Worm (Caenorhabditis elegans) whole organism, mixed stage, embryonic: ENCODE measurements around the gene msp-78.
A peak's percentile ranks its signal among the peaks of the same experiment; 100 is the strongest.

ENCODE experiments used
- M03D4.4 ChIP-seq: sonication (generic microtip); optimal IDR thresholded peaks from 2 replicates; lab custom pipeline; 2017; ENCODE audit warnings: mild to moderate bottlenecking, missing genetic modification characterization, missing compliant biosample characterization
- bed-3 ChIP-seq: fragments of 200-800 bp; sonication (Bioruptor generic); optimal IDR thresholded peaks from 3 replicates; lab custom pipeline; 2018; ENCODE audit warnings: mild to moderate bottlenecking, missing genetic modification characterization, moderate library complexity, missing compliant biosample characterization
- blmp-1 ChIP-seq: fragments of 150-350 bp; optimal IDR thresholded peaks from 2 replicates; lab custom pipeline; 2014; ENCODE audit warnings: missing biosample characterization, missing genetic modification characterization
- ceh-39 ChIP-seq: fragments of 150-350 bp; optimal IDR thresholded peaks from 2 replicates; lab custom pipeline; 2014; ENCODE audit warnings: missing biosample characterization, missing genetic modification characterization
- ceh-43 ChIP-seq: fragments of 200-800 bp; sonication (Bioruptor generic); optimal IDR thresholded peaks from 2 replicates; lab custom pipeline; 2018; ENCODE audit warnings: mild to moderate bottlenecking, missing genetic modification characterization, moderate library complexity, missing compliant biosample characterization
- ceh-83 ChIP-seq: fragments of 200-800 bp; sonication (Bioruptor generic); optimal IDR thresholded peaks from 2 replicates; lab custom pipeline; 2018; ENCODE audit warnings: mild to moderate bottlenecking, missing genetic modification characterization, missing compliant biosample characterization
- ces-1 ChIP-seq: fragments of 150-350 bp; optimal IDR thresholded peaks from 2 replicates; lab custom pipeline; 2014; ENCODE audit warnings: missing biosample characterization, missing genetic modification reagents, missing genetic modification characterization
- cnd-1 ChIP-seq: fragments of 200-800 bp; sonication (Bioruptor generic); optimal IDR thresholded peaks from 2 replicates; lab custom pipeline; 2018; ENCODE audit warnings: mild to moderate bottlenecking, missing genetic modification characterization, missing compliant biosample characterization
- drap-1 ChIP-seq: fragments of 200-800 bp; sonication (Bioruptor generic); optimal IDR thresholded peaks from 3 replicates; lab custom pipeline; 2018; ENCODE audit warnings: mild to moderate bottlenecking, missing genetic modification characterization, missing compliant biosample characterization
- elt-1 ChIP-seq: sonication (generic microtip); optimal IDR thresholded peaks from 2 replicates; lab custom pipeline; 2017; ENCODE audit warnings: missing genetic modification characterization, mild to moderate bottlenecking, missing compliant biosample characterization, antibody characterized with exemption, moderate library complexity, borderline replicate concordance; ENCODE audit not compliant: insufficient read depth
- elt-3 ChIP-seq: fragments of 150-350 bp; optimal IDR thresholded peaks from 2 replicates; lab custom pipeline; 2014; ENCODE audit warnings: missing biosample characterization, missing genetic modification characterization
- flh-1 ChIP-seq: fragments of 200-800 bp; sonication (Bioruptor generic); optimal IDR thresholded peaks from 2 replicates; lab custom pipeline; 2018; ENCODE audit warnings: mild to moderate bottlenecking, missing genetic modification characterization, moderate library complexity, missing compliant biosample characterization
- ham-2 ChIP-seq: fragments of 200-800 bp; sonication (Bioruptor generic); optimal IDR thresholded peaks from 2 replicates; lab custom pipeline; 2018; ENCODE audit warnings: mild to moderate bottlenecking, missing genetic modification characterization, missing compliant biosample characterization
- hlh-1 ChIP-seq: fragments of 150-350 bp; optimal IDR thresholded peaks from 2 replicates; lab custom pipeline; 2014; ENCODE audit warnings: missing biosample characterization, missing genetic modification reagents, missing genetic modification characterization
- lin-13 ChIP-seq: fragments of 150-350 bp; optimal IDR thresholded peaks from 2 replicates; lab custom pipeline; 2014; ENCODE audit warnings: missing biosample characterization, missing genetic modification characterization
- lin-32 ChIP-seq: fragments of 200-800 bp; sonication (Bioruptor generic); optimal IDR thresholded peaks from 2 replicates; lab custom pipeline; 2018; ENCODE audit warnings: mild to moderate bottlenecking, missing genetic modification characterization, missing compliant biosample characterization
- lsy-2 ChIP-seq: fragments of 150-350 bp; optimal IDR thresholded peaks from 2 replicates; lab custom pipeline; 2014; ENCODE audit warnings: missing biosample characterization, missing genetic modification characterization
- mab-5 ChIP-seq: fragments of 150-350 bp; optimal IDR thresholded peaks from 2 replicates; lab custom pipeline; 2014; ENCODE audit warnings: missing biosample characterization, missing genetic modification characterization
- mep-1 ChIP-seq: fragments of 150-350 bp; optimal IDR thresholded peaks from 2 replicates; lab custom pipeline; 2017; ENCODE audit warnings: missing biosample characterization, missing genetic modification reagents, missing genetic modification characterization, inconsistent platforms
- mls-2 ChIP-seq: sonication (generic microtip); optimal IDR thresholded peaks from 2 replicates; lab custom pipeline; 2016; ENCODE audit warnings: mild to moderate bottlenecking, missing genetic modification characterization, moderate library complexity, missing compliant biosample characterization
- nhr-12 ChIP-seq: fragments of 150-350 bp; optimal IDR thresholded peaks from 2 replicates; lab custom pipeline; 2014; ENCODE audit warnings: missing biosample characterization, missing genetic modification characterization
- nhr-2 ChIP-seq: fragments of 150-350 bp; optimal IDR thresholded peaks from 2 replicates; lab custom pipeline; 2014; ENCODE audit warnings: missing biosample characterization, missing genetic modification characterization
- nhr-237 ChIP-seq: fragments of 150-350 bp; optimal IDR thresholded peaks from 2 replicates; lab custom pipeline; 2014; ENCODE audit warnings: missing biosample characterization, missing genetic modification characterization
- nhr-28 ChIP-seq: fragments of 150-350 bp; optimal IDR thresholded peaks from 2 replicates; lab custom pipeline; 2014; ENCODE audit warnings: missing biosample characterization, missing genetic modification characterization
- nhr-76 ChIP-seq: sonication (generic microtip); optimal IDR thresholded peaks from 2 replicates; lab custom pipeline; 2017; ENCODE audit warnings: missing biosample characterization, missing genetic modification characterization
- pha-4 ChIP-seq: fragments of 150-350 bp; optimal IDR thresholded peaks from 2 replicates; lab custom pipeline; 2018; ENCODE audit warnings: missing biosample characterization, missing genetic modification reagents, missing genetic modification characterization
- sem-2 ChIP-seq: fragments of 200-800 bp; sonication (Bioruptor generic); optimal IDR thresholded peaks from 2 replicates; lab custom pipeline; 2018; ENCODE audit warnings: mild to moderate bottlenecking, missing genetic modification characterization, missing compliant biosample characterization
- snpc-4 ChIP-seq: fragments of 150-350 bp; optimal IDR thresholded peaks from 2 replicates; lab custom pipeline; 2014; ENCODE audit warnings: missing biosample characterization, missing genetic modification characterization
- sptf-1 ChIP-seq: sonication (generic microtip); optimal IDR thresholded peaks from 2 replicates; lab custom pipeline; 2017; ENCODE audit warnings: mild to moderate bottlenecking, missing genetic modification characterization, moderate library complexity, missing compliant biosample characterization
- tbx-8 ChIP-seq: fragments of 200-800 bp; sonication (Bioruptor generic); optimal IDR thresholded peaks from 2 replicates; lab custom pipeline; 2018; ENCODE audit warnings: mild to moderate bottlenecking, missing genetic modification characterization, moderate library complexity, missing compliant biosample characterization
- unc-120 ChIP-seq: sonication (generic microtip); optimal IDR thresholded peaks from 2 replicates; lab custom pipeline; 2017; ENCODE audit warnings: missing genetic modification characterization, missing compliant biosample characterization; ENCODE audit not compliant: poor library complexity, severe bottlenecking
- unc-39 ChIP-seq: fragments of 150-350 bp; optimal IDR thresholded peaks from 2 replicates; lab custom pipeline; 2014; ENCODE audit warnings: missing biosample characterization, missing genetic modification characterization
- unc-62 ChIP-seq: fragments of 150-350 bp; optimal IDR thresholded peaks from 2 replicates; lab custom pipeline; 2014; ENCODE audit warnings: missing biosample characterization, missing genetic modification reagents, missing genetic modification characterization
- zip-8 ChIP-seq: fragments of 150-350 bp; optimal IDR thresholded peaks from 2 replicates; lab custom pipeline; 2014; ENCODE audit warnings: missing biosample characterization, missing genetic modification characterization
- ztf-11 ChIP-seq: fragments of 150-350 bp; optimal IDR thresholded peaks from 2 replicates; lab custom pipeline; 2014; ENCODE audit warnings: missing biosample characterization, missing genetic modification characterization

Gene msp-78

DNA sequence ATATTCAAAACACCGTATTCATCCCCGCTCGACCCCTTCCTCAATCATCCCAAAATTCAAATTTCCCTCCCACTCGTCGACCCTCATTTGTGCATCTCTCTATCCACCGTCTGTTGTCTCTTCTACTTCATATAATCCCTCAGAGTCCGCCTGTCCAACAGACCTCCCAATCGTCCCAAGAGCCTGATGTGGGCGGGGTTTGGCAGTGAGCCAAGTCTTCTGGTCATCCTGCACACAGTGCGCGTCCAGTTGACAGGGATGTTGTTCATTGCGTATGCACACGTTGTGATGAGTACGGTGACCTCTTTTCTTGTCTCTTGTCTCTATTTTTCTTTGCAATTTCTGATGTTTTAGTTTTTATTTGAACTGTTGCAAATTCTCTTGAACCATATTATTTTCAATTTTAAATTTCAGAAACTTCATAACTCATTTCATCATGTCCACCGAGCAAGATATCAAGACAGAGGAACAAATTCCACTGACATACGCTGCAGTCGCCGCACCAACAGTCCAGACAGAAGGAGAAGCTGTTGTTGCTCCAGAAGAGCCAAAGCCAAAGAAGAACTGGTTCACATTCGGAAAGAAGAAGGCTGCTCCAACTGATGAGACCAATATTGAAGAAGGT lies 2.4 kb downstream of the msp-78 start, which contains the start of gene cav-1:
Gene cav-1 (plus strand): TSS at position 415 of the 625 bp plus-strand sequence.
- TF ChIP-seq ceh-39 (tag; lab: Kevin White, UChicago) (peak; percentile 64), tbx-8 (no peak), nhr-76 (tag; lab: Kevin White, UChicago) (no peak), unc-62 (GFP tag; lab: Kevin White, UChicago) (peak; percentile 52), bed-3 (GFP tag; lab: Kevin White, UChicago) (no peak), M03D4.4 (tag; lab: Kevin White, UChicago) (no peak), lsy-2 (tag; lab: Kevin White, UChicago) (peak; percentile 14), unc-39 (tag; lab: Kevin White, UChicago) (no peak), ham-2 (GFP tag; lab: Kevin White, UChicago) (no peak), hlh-1 (tag; lab: Kevin White, UChicago) (peak; percentile 72), ztf-11 (tag; lab: Kevin White, UChicago) (peak; percentile 65), drap-1 (peak; percentile 30), sem-2 (GFP tag; lab: Kevin White, UChicago) (no peak), mls-2 (tag; lab: Kevin White, UChicago) (peak; percentile 63), cnd-1 (tag; lab: Kevin White, UChicago) (peak; percentile 82), mep-1 (no peak), unc-120 (no peak), sptf-1 (tag; lab: Kevin White, UChicago) (no peak), pha-4 (tag; lab: Kevin White, UChicago) (no peak), ceh-83 (GFP tag; lab: Kevin White, UChicago) (peak; percentile 22), nhr-28 (tag; lab: Kevin White, UChicago) (no peak), flh-1 (GFP tag; lab: Kevin White, UChicago) (no peak), mab-5 (tag; lab: Kevin White, UChicago) (no peak), ces-1 (GFP tag; lab: Kevin White, UChicago) (no peak), zip-8 (no peak), nhr-237 (tag; lab: Kevin White, UChicago) (no peak), elt-1 (no peak), blmp-1 (tag; lab: Kevin White, UChicago) (no peak), lin-32 (GFP tag; lab: Kevin White, UChicago) (peak; percentile 57), ceh-43 (no peak), lin-13 (tag; lab: Kevin White, UChicago) (peak; percentile 10), snpc-4 (tag; lab: Kevin White, UChicago) (no peak), nhr-12 (no peak), nhr-2 (tag; lab: Kevin White, UChicago) (peak; percentile 40), elt-3 (tag; lab: Kevin White, UChicago) (no peak)

DNA sequence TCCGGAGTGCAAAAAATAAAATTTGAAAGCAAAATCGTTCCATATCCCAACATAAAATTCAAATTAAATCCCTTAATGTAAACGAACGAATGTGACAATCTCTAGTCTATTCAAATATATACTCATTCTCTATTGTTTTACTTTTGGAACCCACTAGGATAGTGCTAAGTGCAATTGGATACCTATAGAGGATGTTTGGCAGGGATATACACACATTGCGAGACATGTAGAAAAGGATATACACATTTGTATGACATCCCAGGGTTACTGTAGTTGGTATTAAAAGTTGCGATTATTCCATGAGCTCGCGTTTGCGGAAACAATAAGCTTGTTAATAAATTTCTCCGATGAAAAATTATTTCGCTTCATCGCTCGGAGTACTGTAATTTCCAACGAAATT lies 3.6 kb downstream of the msp-78 start:
- TF ChIP-seq nhr-76 (tag; lab: Kevin White, UChicago) = no peak
- TF ChIP-seq ztf-11 (tag; lab: Kevin White, UChicago) = no peak
- TF ChIP-seq unc-39 (tag; lab: Kevin White, UChicago) = no peak
- no peak for TF ChIP-seq mab-5 (tag; lab: Kevin White, UChicago)
- TF ChIP-seq ceh-39 (tag; lab: Kevin White, UChicago) = peak; percentile 13
- TF ChIP-seq nhr-2 (tag; lab: Kevin White, UChicago) = peak; percentile 42
- no peak for TF ChIP-seq unc-62 (GFP tag; lab: Kevin White, UChicago)
- no peak for TF ChIP-seq sem-2 (GFP tag; lab: Kevin White, UChicago)
- TF ChIP-seq blmp-1 (tag; lab: Kevin White, UChicago) = no peak
- TF ChIP-seq hlh-1 (tag; lab: Kevin White, UChicago) = no peak
- no peak for TF ChIP-seq nhr-28 (tag; lab: Kevin White, UChicago)
- peak; percentile 78 for TF ChIP-seq lsy-2 (tag; lab: Kevin White, UChicago)
- TF ChIP-seq sptf-1 (tag; lab: Kevin White, UChicago) = no peak
- TF ChIP-seq drap-1 = no peak
- TF ChIP-seq snpc-4 (tag; lab: Kevin White, UChicago) = no peak
- TF ChIP-seq lin-13 (tag; lab: Kevin White, UChicago) = no peak
- TF ChIP-seq unc-120 = no peak
- TF ChIP-seq flh-1 (GFP tag; lab: Kevin White, UChicago) = no peak
- no peak for TF ChIP-seq mep-1
- no peak for TF ChIP-seq tbx-8
- no peak for TF ChIP-seq elt-1
- no peak for TF ChIP-seq mls-2 (tag; lab: Kevin White, UChicago)
- TF ChIP-seq cnd-1 (tag; lab: Kevin White, UChicago) = peak; percentile 50
- peak; percentile 2 for TF ChIP-seq ceh-43
- TF ChIP-seq bed-3 (GFP tag; lab: Kevin White, UChicago) = no peak
- TF ChIP-seq elt-3 (tag; lab: Kevin White, UChicago) = no peak
- no peak for TF ChIP-seq nhr-12
